Worm (Caenorhabditis elegans): ENCODE results near the gene C32D5.10.

Gene C32D5.10

DNA sequence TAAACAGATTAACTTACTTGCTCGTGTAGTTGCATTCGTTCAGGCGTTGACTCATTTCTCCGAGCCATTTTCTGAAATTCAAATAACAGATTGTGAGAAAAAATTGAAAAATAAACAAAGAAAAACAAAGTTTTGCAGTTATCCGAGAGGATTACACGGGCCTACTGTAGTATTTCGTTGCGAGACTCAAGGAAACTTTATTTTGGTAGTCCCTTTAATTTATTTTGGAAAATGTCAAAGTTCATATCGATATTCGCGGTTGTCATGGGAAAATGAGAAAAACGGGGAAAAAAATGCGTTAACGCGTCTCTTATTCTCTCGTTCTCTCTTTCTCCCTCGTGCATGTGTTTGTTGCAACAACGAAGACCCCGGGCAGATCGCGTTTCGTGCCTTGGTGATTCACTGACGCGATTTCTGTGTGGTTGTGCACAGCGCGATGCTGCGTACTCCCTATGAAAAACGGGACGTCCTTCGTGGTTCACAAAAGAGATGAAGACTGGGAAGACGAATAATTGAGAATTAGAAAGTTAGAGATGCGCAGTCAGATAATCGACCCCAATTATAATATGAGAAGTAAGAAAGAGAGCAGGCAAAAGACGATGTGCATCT lies 20.5 kb downstream of the C32D5.10 start, which contains the start of gene set-4 (continued):
- TF ChIP-seq ZK337.2 (GFP tag; IDR thresholded peaks at IDR 0.05) (no peak), arid-1 (GFP tag; conservative IDR thresholded peaks at IDR 0.05) (peak; percentile 37; the same call in 1 of the 2 replicates), F49E8.2 (tag; optimal IDR thresholded peaks at IDR 0.05; ENCODE audit: borderline replicate concordance) (no peak), egl-43 (GFP tag; IDR thresholded peaks at IDR 0.05) (no peak; the same call in 1 of the 2 replicates), dmd-8 (GFP tag; IDR thresholded peaks at IDR 0.05) (no peak), attf-4 (tag; optimal IDR thresholded peaks at IDR 0.05) (no peak), lir-3 (tag; optimal IDR thresholded peaks at IDR 0.05) (no peak), hif-1 (tag; optimal IDR thresholded peaks at IDR 0.05) (peak in 1 of 2 experiments; percentile 82), zfp-2 (tag; optimal IDR thresholded peaks at IDR 0.05) (peak; percentile 52), F37D6.2 (tag; optimal IDR thresholded peaks at IDR 0.05) (peak; percentile 90), fos-1 (tag; optimal IDR thresholded peaks at IDR 0.05) (no peak), gei-8 (GFP tag; optimal IDR thresholded peaks at IDR 0.05) (peak; percentile 35), zag-1 (tag; optimal IDR thresholded peaks at IDR 0.05) (no peak), skn-1 (tag; optimal IDR thresholded peaks at IDR 0.05) (no peak), nhr-48 (tag; optimal IDR thresholded peaks at IDR 0.05) (peak; percentile 71), nhr-11 (tag; optimal IDR thresholded peaks at IDR 0.05) (peak; percentile 89), Y48G9A.11 (GFP tag; IDR thresholded peaks at IDR 0.05) (no peak), nhr-42 (GFP tag; IDR thresholded peaks at IDR 0.05) (peak; percentile 85), mdt-29 (GFP tag; IDR thresholded peaks at IDR 0.05) (peak; percentile 62; the same call in 1 of the 2 replicates), hmg-1.1 (GFP tag; IDR thresholded peaks at IDR 0.05) (peak; percentile 88), lin-13 (GFP tag; optimal IDR thresholded peaks at IDR 0.05) (peak; percentile 87), hlh-11 (tag; optimal IDR thresholded peaks at IDR 0.05) (peak; percentile 96), nhr-102 (tag; optimal IDR thresholded peaks at IDR 0.05) (peak; percentile 87), ces-1 (GFP tag; optimal IDR thresholded peaks at IDR 0.05) (no peak), nhr-237 (tag; optimal IDR thresholded peaks at IDR 0.05) (no peak), php-3 (GFP tag; IDR thresholded peaks at IDR 0.05) (0 out of 2 replicates have a peak, but pooled peaks have one; percentile 20), spr-1 (tag; optimal IDR thresholded peaks at IDR 0.05) (peak; percentile 87), dve-1 (tag; optimal IDR thresholded peaks at IDR 0.05; ENCODE audit: insufficient read depth) (peak; percentile 94), ceh-82 (tag; optimal IDR thresholded peaks at IDR 0.05) (no peak), mxl-2 (GFP tag; conservative IDR thresholded peaks at IDR 0.05) (no peak), mxl-3 (GFP tag; optimal IDR thresholded peaks at IDR 0.05) (peak; percentile 96)

ce11 chrII:6328672-6329071 lies 23.1 kb downstream of the C32D5.10 start:
- TF ChIP-seq hmg-1.1 (GFP tag; IDR thresholded peaks at IDR 0.05), result no peak
- TF ChIP-seq tag-97 (GFP tag; IDR thresholded peaks at IDR 0.05), result no peak
- no peak for TF ChIP-seq F26F4.8 (GFP tag; conservative IDR thresholded peaks at IDR 0.05)
- TF ChIP-seq hlh-11 (tag; optimal IDR thresholded peaks at IDR 0.05), result peak; percentile 88
- peak; percentile 9 for TF ChIP-seq T20F7.1 (GFP tag; optimal IDR thresholded peaks at IDR 0.05)
- TF ChIP-seq T26A8.4 (GFP tag; IDR thresholded peaks at IDR 0.05), result no peak
- TF ChIP-seq skn-1 (tag; optimal IDR thresholded peaks at IDR 0.05), result no peak
- peak; percentile 80 for TF ChIP-seq tra-1 (GFP tag; IDR thresholded peaks at IDR 0.05)
- peak; percentile 35 for TF ChIP-seq nhr-102 (tag; optimal IDR thresholded peaks at IDR 0.05)
- no peak for TF ChIP-seq saeg-2 (GFP tag; IDR thresholded peaks at IDR 0.05)
- no peak for TF ChIP-seq zag-1 (tag; optimal IDR thresholded peaks at IDR 0.05)
- peak; percentile 73 for TF ChIP-seq lin-1 (GFP tag; IDR thresholded peaks at IDR 0.05)
- TF ChIP-seq rbr-2 (tag; optimal IDR thresholded peaks at IDR 0.05), result no peak
- peak in 1 of 2 experiments; percentile 16 for TF ChIP-seq hif-1 (tag; optimal IDR thresholded peaks at IDR 0.05)
- peak; percentile 82 for TF ChIP-seq dve-1 (tag; optimal IDR thresholded peaks at IDR 0.05; ENCODE audit: insufficient read depth)
- TF ChIP-seq ceh-20 (GFP tag; IDR thresholded peaks at IDR 0.05), result peak; percentile 41; the same call in 1 of the 2 replicates
- TF ChIP-seq ctbp-1 (GFP tag; IDR thresholded peaks at IDR 0.05), result no peak
- no peak for TF ChIP-seq nhr-42 (GFP tag; IDR thresholded peaks at IDR 0.05)
- TF ChIP-seq zfp-2 (tag; optimal IDR thresholded peaks at IDR 0.05), result no peak
- TF ChIP-seq sdz-12 (GFP tag; optimal IDR thresholded peaks at IDR 0.05), result no peak
- TF ChIP-seq daf-12 (tag; optimal IDR thresholded peaks at IDR 0.05), result no peak
- no peak for TF ChIP-seq madf-9 (GFP tag; conservative IDR thresholded peaks at IDR 0.05)
- no peak for TF ChIP-seq spr-3 (GFP tag; optimal IDR thresholded peaks at IDR 0.05)
- peak; percentile 18 for TF ChIP-seq mes-2 (tag; optimal IDR thresholded peaks at IDR 0.05; ENCODE audit: poor library complexity, severe bottlenecking)
- no peak for TF ChIP-seq lsy-2 (tag; optimal IDR thresholded peaks at IDR 0.05)
- no peak for TF ChIP-seq duxl-1 (tag; optimal IDR thresholded peaks at IDR 0.05; ENCODE audit: poor library complexity)
- TF ChIP-seq unc-39 (tag; optimal IDR thresholded peaks at IDR 0.05), result no peak
